Fruit fly (Drosophila melanogaster) whole organism, prepupa: ENCODE measurements around the gene CG31207.

Experiments used
- CG32006 ChIP-seq: fragments of 200-800 bp; sonication (Bioruptor generic); optimal IDR thresholded peaks from 3 replicates; lab custom pipeline; 2017; ENCODE audit warnings: missing biosample characterization, mild to moderate bottlenecking, missing genetic modification characterization
- CG6276 ChIP-seq: fragments of 200-800 bp; sonication (Bioruptor generic); optimal IDR thresholded peaks from 2 replicates; lab custom pipeline; 2017; ENCODE audit warnings: missing biosample characterization, mild to moderate bottlenecking, missing genetic modification characterization
- Eip93F ChIP-seq: fragments of 200-800 bp; sonication (Bioruptor generic); optimal IDR thresholded peaks from 2 replicates; lab custom pipeline; 2016; ENCODE audit warnings: missing biosample characterization, mild to moderate bottlenecking, missing genetic modification characterization
- Met ChIP-seq: fragments of 200-800 bp; sonication (Bioruptor generic); optimal IDR thresholded peaks from 3 replicates; lab custom pipeline; 2016; ENCODE audit warnings: missing biosample characterization, missing genetic modification characterization
- Sox102F ChIP-seq: fragments of 200-800 bp; sonication (Bioruptor generic); optimal IDR thresholded peaks from 2 replicates; lab custom pipeline; 2016; ENCODE audit warnings: missing biosample characterization, mild to moderate bottlenecking, missing genetic modification characterization
- fd59A ChIP-seq: fragments of 200-800 bp; sonication (Bioruptor generic); optimal IDR thresholded peaks from 2 replicates; lab custom pipeline; 2017; ENCODE audit warnings: missing biosample characterization, mild to moderate bottlenecking, missing genetic modification characterization, missing genetic modification reagents
- net ChIP-seq: fragments of 200-800 bp; sonication (Bioruptor generic); optimal IDR thresholded peaks from 3 replicates; lab custom pipeline; 2016; ENCODE audit warnings: missing biosample characterization, missing genetic modification characterization
- pdm3 ChIP-seq: fragments of 200-800 bp; sonication (Bioruptor generic); optimal IDR thresholded peaks from 3 replicates; lab custom pipeline; 2016; ENCODE audit warnings: missing biosample characterization, missing genetic modification characterization

DNA sequence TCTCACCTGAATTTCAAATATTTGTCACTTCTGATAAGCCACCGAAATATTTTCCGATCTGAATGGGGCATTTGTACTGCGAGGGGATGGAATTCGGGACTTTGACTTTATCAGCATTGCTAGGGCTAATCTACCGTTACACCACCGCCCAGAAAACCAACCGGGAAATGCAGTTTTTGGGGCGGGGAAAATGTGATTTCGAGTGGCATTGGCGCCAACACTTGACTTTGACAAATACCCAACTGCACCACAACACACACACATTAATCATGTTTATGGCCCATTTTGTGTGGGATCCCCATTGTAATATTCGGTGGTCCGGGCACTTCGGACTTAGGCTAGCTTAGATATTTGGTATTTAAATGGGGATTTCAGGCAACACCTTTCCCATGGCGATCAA is 32.1 kb upstream of the CG31207 start:
- TF ChIP-seq CG6276 (GFP tag; lab: Kevin White, UChicago) (no peak), Eip93F (no peak), Met (GFP tag; lab: Kevin White, UChicago) (no peak), fd59A (no peak), pdm3 (GFP tag; lab: Kevin White, UChicago) (no peak), Sox102F (no peak), CG32006 (GFP tag; lab: Kevin White, UChicago) (no peak), net (GFP tag; lab: Kevin White, UChicago) (no peak)
